Fruit fly (Drosophila melanogaster): Measurements from ENCODE around the gene CG3225.
A peak's percentile ranks its signal among the peaks of the same experiment; 100 is the strongest.

The CG3225 gene

dm6 chr2L:4850356-4850755 is 32.3 kb upstream of the CG3225 start, which contains the start of the genes mRpS2 and Mon1 (continued):
- no peak for TF ChIP-seq amos (GFP tag; IDR thresholded peaks at IDR 0.05; ENCODE audit: partially characterized antibody)
- TF ChIP-seq CG9932 (GFP tag; IDR thresholded peaks at IDR 0.05) = peak; percentile 98
- TF ChIP-seq CG13296 (GFP tag; optimal IDR thresholded peaks at IDR 0.05) = peak; percentile 93
- TF ChIP-seq sob (GFP tag; IDR thresholded peaks at IDR 0.05) = peak; percentile 98
- no peak for TF ChIP-seq Dfd (GFP tag; optimal IDR thresholded peaks at IDR 0.05)
- TF ChIP-seq CG7928 (GFP tag; optimal IDR thresholded peaks at IDR 0.05) = peak; percentile 68
- TF ChIP-seq CG10462 (GFP tag; optimal IDR thresholded peaks at IDR 0.05) = peak; percentile 88
- peak; percentile 91 for TF ChIP-seq GATAe (GFP tag; conservative IDR thresholded peaks at IDR 0.05)
- TF ChIP-seq HmgZ (tag; optimal IDR thresholded peaks at IDR 0.05) = peak; percentile 92
- peak; percentile 96 for TF ChIP-seq ken (GFP tag; IDR thresholded peaks at IDR 0.05)
- TF ChIP-seq CG13775 (GFP tag; optimal IDR thresholded peaks at IDR 0.05) = peak; percentile 94
- TF ChIP-seq br (optimal IDR thresholded peaks at IDR 0.05) = no peak
- TF ChIP-seq HHEX (GFP tag; optimal IDR thresholded peaks at IDR 0.05) = peak; percentile 93
- TF ChIP-seq unpg (GFP tag; optimal IDR thresholded peaks at IDR 0.05) = peak; percentile 95
- peak; percentile 85 for TF ChIP-seq CG2202 (tag; optimal IDR thresholded peaks at IDR 0.05)
- peak; percentile 71 for TF ChIP-seq CG12219 (GFP tag; optimal IDR thresholded peaks at IDR 0.05)
- TF ChIP-seq Awh (GFP tag; IDR thresholded peaks at IDR 0.05) = peak; percentile 98
- TF ChIP-seq CG15269 (tag; optimal IDR thresholded peaks at IDR 0.05) = peak; percentile 96
- TF ChIP-seq Atf3 (GFP tag; optimal IDR thresholded peaks at IDR 0.05) = peak; percentile 35
- peak; percentile 89 for TF ChIP-seq wor (GFP tag; IDR thresholded peaks at IDR 0.05)
- TF ChIP-seq wdn (GFP tag; IDR thresholded peaks at IDR 0.05) = peak; percentile 92
- TF ChIP-seq sens-2 (GFP tag; IDR thresholded peaks at IDR 0.05) = peak; percentile 88
- TF ChIP-seq gsb (GFP tag; IDR thresholded peaks at IDR 0.05) = peak; percentile 95
- TF ChIP-seq tin (GFP tag; optimal IDR thresholded peaks at IDR 0.05) = peak; percentile 95
- TF ChIP-seq shn (GFP tag; optimal IDR thresholded peaks at IDR 0.05) = peak; percentile 57
- TF ChIP-seq Dp (GFP tag; optimal IDR thresholded peaks at IDR 0.05) = peak; percentile 10
- peak; percentile 75 for TF ChIP-seq Usf (GFP tag; optimal IDR thresholded peaks at IDR 0.05)
- peak; percentile 88 for TF ChIP-seq ewg (GFP tag; optimal IDR thresholded peaks at IDR 0.05)
- no peak for TF ChIP-seq gfzf (GFP tag; optimal IDR thresholded peaks at IDR 0.05)
- peak; percentile 37 for TF ChIP-seq fd64A (GFP tag; optimal IDR thresholded peaks at IDR 0.05)
- peak; percentile 49 for TF ChIP-seq NK7.1 (GFP tag; optimal IDR thresholded peaks at IDR 0.05)
- peak; percentile 85 for TF ChIP-seq Hsf (GFP tag; optimal IDR thresholded peaks at IDR 0.05)
- peak; percentile 87 for TF ChIP-seq danr (GFP tag; IDR thresholded peaks at IDR 0.05)
- peak; percentile 93 for TF ChIP-seq BtbVII (GFP tag; optimal IDR thresholded peaks at IDR 0.05)
- TF ChIP-seq CG17385 (GFP tag; optimal IDR thresholded peaks at IDR 0.05) = peak; percentile 98
- peak; percentile 87 for TF ChIP-seq CG6765 (GFP tag; optimal IDR thresholded peaks at IDR 0.05)
- peak; percentile 96 for TF ChIP-seq CG10366 (GFP tag; IDR thresholded peaks at IDR 0.05)
- no peak for TF ChIP-seq yki (optimal IDR thresholded peaks at IDR 0.05)
- TF ChIP-seq CG17829 (tag; optimal IDR thresholded peaks at IDR 0.05) = peak; percentile 97
- TF ChIP-seq sug (tag; optimal IDR thresholded peaks at IDR 0.05) = peak; percentile 91
- TF ChIP-seq B-H2 (GFP tag; optimal IDR thresholded peaks at IDR 0.05) = peak; percentile 92
- TF ChIP-seq fd3F (GFP tag; optimal IDR thresholded peaks at IDR 0.05) = peak; percentile 95
- peak; percentile 16 for TF ChIP-seq Kr (GFP tag; optimal IDR thresholded peaks at IDR 0.05)
- peak; percentile 88 for TF ChIP-seq CG18476 (GFP tag; optimal IDR thresholded peaks at IDR 0.05)
- peak; percentile 93 for TF ChIP-seq grau (tag; optimal IDR thresholded peaks at IDR 0.05)
- peak; percentile 94 for TF ChIP-seq tap (tag; optimal IDR thresholded peaks at IDR 0.05)
- peak; percentile 95 for TF ChIP-seq CG14710 (tag; optimal IDR thresholded peaks at IDR 0.05)
- peak; percentile 98 for TF ChIP-seq lab (GFP tag; optimal IDR thresholded peaks at IDR 0.05)
- no peak for TF ChIP-seq knrl (GFP tag; IDR thresholded peaks at IDR 0.05; ENCODE audit: partially characterized antibody)
- peak; percentile 45 for TF ChIP-seq Sry-β (GFP tag; optimal IDR thresholded peaks at IDR 0.05)
- TF ChIP-seq gcm (GFP tag; optimal IDR thresholded peaks at IDR 0.05) = peak; percentile 95
- peak; percentile 81 for TF ChIP-seq sim (GFP tag; IDR thresholded peaks at IDR 0.05)

Data from whole organism, embryonic.